Fruit fly (Drosophila melanogaster): ENCODE results near the gene lz.

The lz gene

DNA sequence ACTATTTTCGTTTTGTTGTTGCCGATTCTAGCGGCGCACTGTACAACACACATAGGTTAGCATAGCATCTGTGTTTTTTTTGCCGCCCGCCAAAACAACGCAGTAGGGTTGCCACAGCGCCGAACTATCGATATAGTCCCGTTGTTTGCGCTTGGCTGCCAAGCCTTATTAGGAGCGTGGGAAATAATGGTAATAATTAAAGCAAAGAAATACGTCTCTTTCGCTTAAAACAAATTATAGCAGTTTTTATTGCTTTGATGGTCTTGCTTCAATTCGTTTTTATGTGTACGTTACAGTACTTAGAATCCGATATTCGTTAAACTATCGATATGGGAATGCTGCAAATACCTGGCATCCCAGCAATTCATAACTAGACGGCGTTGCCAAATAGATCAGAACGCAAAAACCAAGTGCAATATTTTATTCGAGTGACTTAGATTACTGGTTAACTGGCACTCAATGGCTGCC, 41.0 kb upstream of the lz start, which contains the start of the genes mxc and Larp7 (continued):
- peak; percentile 72 for TF ChIP-seq CG13424 (tag; optimal IDR thresholded peaks at IDR 0.05)
- no peak for TF ChIP-seq Meics (GFP tag; optimal IDR thresholded peaks at IDR 0.05)
- peak; percentile 8 for TF ChIP-seq CG13123 (GFP tag; optimal IDR thresholded peaks at IDR 0.05)
- no peak for TF ChIP-seq CG7745 (tag; optimal IDR thresholded peaks at IDR 0.05)
- TF ChIP-seq z (GFP tag; IDR thresholded peaks at IDR 0.05), result no peak
- no peak for TF ChIP-seq tap (tag; optimal IDR thresholded peaks at IDR 0.05)
- TF ChIP-seq pb (GFP tag; optimal IDR thresholded peaks at IDR 0.05), result peak; percentile 0
- TF ChIP-seq HLH4C (GFP tag; IDR thresholded peaks at IDR 0.05; ENCODE audit: partially characterized antibody), result peak; percentile 80
- TF ChIP-seq CG10147 (GFP tag; optimal IDR thresholded peaks at IDR 0.05), result no peak
- TF ChIP-seq amos (GFP tag; IDR thresholded peaks at IDR 0.05; ENCODE audit: partially characterized antibody), result peak; percentile 71
- no peak for TF ChIP-seq zf30C (GFP tag; optimal IDR thresholded peaks at IDR 0.05)
- TF ChIP-seq danr (GFP tag; IDR thresholded peaks at IDR 0.05), result peak; percentile 35; the same call in 1 of the 2 replicates
- no peak for TF ChIP-seq nau (GFP tag; optimal IDR thresholded peaks at IDR 0.05)
- peak; percentile 62 for TF ChIP-seq Aef1 (GFP tag; IDR thresholded peaks at IDR 0.05)
- TF ChIP-seq slbo (GFP tag; IDR thresholded peaks at IDR 0.05), result peak; percentile 72
- TF ChIP-seq CG10979 (tag; optimal IDR thresholded peaks at IDR 0.05), result peak; percentile 27
- TF ChIP-seq CG10274 (GFP tag; optimal IDR thresholded peaks at IDR 0.05), result no peak
- peak; percentile 60 for TF ChIP-seq stwl (tag; optimal IDR thresholded peaks at IDR 0.05)
- peak; percentile 53 for TF ChIP-seq CG9797 (GFP tag; optimal IDR thresholded peaks at IDR 0.05)
- no peak for TF ChIP-seq Lpt (GFP tag; optimal IDR thresholded peaks at IDR 0.05)
- no peak for TF ChIP-seq fd64A (GFP tag; optimal IDR thresholded peaks at IDR 0.05)
- TF ChIP-seq Deaf1 (tag; optimal IDR thresholded peaks at IDR 0.05), result no peak
- TF ChIP-seq pan (optimal IDR thresholded peaks at IDR 0.05), result no peak
- peak in 1 of 2 experiments; percentile 38 for TF ChIP-seq pan (GFP tag; optimal IDR thresholded peaks at IDR 0.05 in 1 of 2, IDR thresholded peaks at IDR 0.05 in 1 of 2)
- TF ChIP-seq Nf-YA (GFP tag; IDR thresholded peaks at IDR 0.05), result no peak
- no peak for TF ChIP-seq CG6854 (GFP tag; optimal IDR thresholded peaks at IDR 0.05)
- peak; percentile 77 for TF ChIP-seq CG4617 (GFP tag; optimal IDR thresholded peaks at IDR 0.05; ENCODE audit: borderline replicate concordance)
- TF ChIP-seq CG12942 (GFP tag; optimal IDR thresholded peaks at IDR 0.05), result peak; percentile 25
- no peak for TF ChIP-seq sd (tag; optimal IDR thresholded peaks at IDR 0.05)
- TF ChIP-seq Atf-2 (GFP tag; optimal IDR thresholded peaks at IDR 0.05), result peak; percentile 48
- TF ChIP-seq ranshi (GFP tag; IDR thresholded peaks at IDR 0.05), result no peak
- no peak for TF ChIP-seq CG6175 (GFP tag; IDR thresholded peaks at IDR 0.05)
- TF ChIP-seq Hey (tag; optimal IDR thresholded peaks at IDR 0.05), result no peak
- TF ChIP-seq repo (GFP tag; optimal IDR thresholded peaks at IDR 0.05), result no peak
- peak; percentile 48 for TF ChIP-seq az2 (GFP tag; optimal IDR thresholded peaks at IDR 0.05)
- peak; percentile 34 for TF ChIP-seq CG4424 (GFP tag; optimal IDR thresholded peaks at IDR 0.05)
- TF ChIP-seq zfh2 (GFP tag; optimal IDR thresholded peaks at IDR 0.05), result peak; percentile 77
- TF ChIP-seq CG9215 (GFP tag; IDR thresholded peaks at IDR 0.05), result peak; percentile 74
- peak; percentile 91 for TF ChIP-seq CG16813 (GFP tag; IDR thresholded peaks at IDR 0.05; ENCODE audit: partially characterized antibody)
- TF ChIP-seq dpn (GFP tag; optimal IDR thresholded peaks at IDR 0.05), result peak; percentile 66 to 73
- peak; percentile 47 for TF ChIP-seq Mad (GFP tag; optimal IDR thresholded peaks at IDR 0.05)
- TF ChIP-seq Awh (GFP tag; IDR thresholded peaks at IDR 0.05), result no peak
- no peak for TF ChIP-seq wdn (GFP tag; IDR thresholded peaks at IDR 0.05)
- no peak for TF ChIP-seq ap (GFP tag; IDR thresholded peaks at IDR 0.05)
- no peak for TF ChIP-seq Trl (optimal IDR thresholded peaks at IDR 0.05)
- peak; percentile 75 for TF ChIP-seq Trl (GFP tag; optimal IDR thresholded peaks at IDR 0.05)
- no peak for TF ChIP-seq CkIIα-i1 (GFP tag; IDR thresholded peaks at IDR 0.05)
- TF ChIP-seq Nf-YB (GFP tag; optimal IDR thresholded peaks at IDR 0.05), result peak; percentile 2
- TF ChIP-seq CG5953 (GFP tag; IDR thresholded peaks at IDR 0.05), result no peak
- peak; percentile 85 for TF ChIP-seq CG13287 (GFP tag; IDR thresholded peaks at IDR 0.05; ENCODE audit: partially characterized antibody)
- TF ChIP-seq vnd (GFP tag; IDR thresholded peaks at IDR 0.05; ENCODE audit: partially characterized antibody), result peak; percentile 87
- peak; percentile 54 for TF ChIP-seq CG10543 (GFP tag; optimal IDR thresholded peaks at IDR 0.05)

Data from whole organism, embryonic.